Fruit fly (Drosophila melanogaster) whole organism, embryonic: ENCODE data around the gene mwh.

ENCODE experiments used
- Adf1 ChIP-seq: fragments of 200-800 bp; sonication (Bioruptor generic); IDR thresholded peaks from 2 replicates; pipeline ENCODE4 v1.3.6; 2022; ENCODE audit warnings: missing biosample characterization, missing genetic modification characterization
- Bdp1 ChIP-seq: fragments of 200-800 bp; sonication (Bioruptor generic); optimal IDR thresholded peaks from 3 replicates; lab custom pipeline; 2016; ENCODE audit warnings: missing biosample characterization, missing genetic modification characterization
- CG13894 ChIP-seq: fragments of 200-800 bp; sonication (Bioruptor generic); optimal IDR thresholded peaks from 3 replicates; lab custom pipeline; 2018; ENCODE audit warnings: missing biosample characterization, mild to moderate bottlenecking, missing genetic modification characterization, moderate library complexity
- CG17912 ChIP-seq: fragments of 200-800 bp; sonication (Bioruptor generic); optimal IDR thresholded peaks from 2 replicates; lab custom pipeline; 2018; ENCODE audit warnings: missing biosample characterization, mild to moderate bottlenecking, missing genetic modification characterization
- CG2120 ChIP-seq: fragments of 200-800 bp; sonication (Bioruptor generic); optimal IDR thresholded peaks from 3 replicates; lab custom pipeline; 2016; ENCODE audit warnings: missing biosample characterization, missing genetic modification characterization
- CG2202 ChIP-seq: fragments of 200-800 bp; sonication (Bioruptor generic); optimal IDR thresholded peaks from 2 replicates; lab custom pipeline; 2018; ENCODE audit warnings: missing biosample characterization, mild to moderate bottlenecking, missing genetic modification characterization
- CG3281 ChIP-seq: fragments of 200-800 bp; sonication (Bioruptor generic); optimal IDR thresholded peaks from 3 replicates; lab custom pipeline; 2017; ENCODE audit warnings: missing biosample characterization, mild to moderate bottlenecking, missing genetic modification characterization
- CG4707 ChIP-seq: fragments of 200-800 bp; sonication (Bioruptor generic); optimal IDR thresholded peaks from 2 replicates; lab custom pipeline; 2018; ENCODE audit warnings: missing biosample characterization, mild to moderate bottlenecking, missing genetic modification characterization, moderate library complexity
- CG4820 ChIP-seq: fragments of 200-800 bp; sonication (Bioruptor generic); optimal IDR thresholded peaks from 3 replicates; lab custom pipeline; 2016; ENCODE audit warnings: missing biosample characterization, missing genetic modification characterization
- CG6175 ChIP-seq: fragments of 200-800 bp; sonication (Bioruptor generic); IDR thresholded peaks from 3 replicates; pipeline ENCODE4 v1.3.6; 2022; ENCODE audit warnings: missing biosample characterization, missing genetic modification characterization
- CG7786 ChIP-seq: fragments of 200-800 bp; sonication (Bioruptor generic); optimal IDR thresholded peaks from 2 replicates; lab custom pipeline; 2016; ENCODE audit warnings: missing biosample characterization, missing genetic modification characterization
- CG8290 ChIP-seq, 3 experiments: fragments of 200-800 bp; sonication (Bioruptor generic); optimal IDR thresholded peaks; 2 replicates each; lab custom pipeline; 2016 to 2019; ENCODE audit warnings: missing biosample characterization in 3 of 3, missing genetic modification characterization in 3 of 3, mild to moderate bottlenecking in 2 of 3, moderate library complexity in 1 of 3
- CG9932 ChIP-seq: fragments of 200-800 bp; sonication (Bioruptor generic); IDR thresholded peaks from 2 replicates; pipeline ENCODE4 v1.3.6; 2022; ENCODE audit warnings: missing biosample characterization, missing genetic modification characterization
- D19B ChIP-seq: fragments of 200-800 bp; sonication (Bioruptor generic); optimal IDR thresholded peaks from 2 replicates; lab custom pipeline; 2017; ENCODE audit warnings: missing biosample characterization, mild to moderate bottlenecking, missing genetic modification characterization
- Deaf1 ChIP-seq: fragments of 200-800 bp; optimal IDR thresholded peaks from 3 replicates; lab custom pipeline; 2019; ENCODE audit warnings: missing biosample characterization, mild to moderate bottlenecking, missing genetic modification characterization, moderate library complexity
- Doc2 ChIP-seq: fragments of 200-800 bp; sonication (Bioruptor generic); IDR thresholded peaks from 2 replicates; pipeline ENCODE4 v1.3.6; 2022; ENCODE audit warnings: missing biosample characterization, missing genetic modification characterization
- Eip74EF ChIP-seq, 2 experiments: fragments of 200-800 bp in 1 of 2; fragments of >200 bp in 1 of 2; sonication (Bioruptor generic) in 1 of 2; optimal IDR thresholded peaks; 2 replicates each; lab custom pipeline; 2017 to 2019; ENCODE audit warnings: missing biosample characterization in 2 of 2, missing genetic modification characterization in 2 of 2, mild to moderate bottlenecking in 1 of 2, moderate library complexity in 1 of 2
- Ets65A ChIP-seq: fragments of 200-800 bp; sonication (Bioruptor generic); peaks from one replicate; lab custom pipeline; 2016; ENCODE audit warnings: missing biosample characterization, missing genetic modification characterization
- Fer2 ChIP-seq: fragments of 200-800 bp; sonication (Bioruptor generic); optimal IDR thresholded peaks from 2 replicates; lab custom pipeline; 2018; ENCODE audit warnings: missing biosample characterization, mild to moderate bottlenecking, missing genetic modification characterization, moderate library complexity
- Lim3 ChIP-seq: fragments of 200-800 bp; sonication (Bioruptor generic); IDR thresholded peaks from 2 replicates; pipeline ENCODE4 v1.3.6; 2022; ENCODE audit warnings: missing biosample characterization, missing genetic modification characterization
- MTF-1 ChIP-seq: fragments of 200-800 bp; sonication (Bioruptor generic); optimal IDR thresholded peaks from 2 replicates; lab custom pipeline; 2018; ENCODE audit warnings: missing biosample characterization, mild to moderate bottlenecking, missing genetic modification characterization, borderline replicate concordance
- NC2α ChIP-seq: fragments of 200-800 bp; sonication (Bioruptor generic); optimal IDR thresholded peaks from 2 replicates; lab custom pipeline; 2016; ENCODE audit warnings: missing biosample characterization, missing genetic modification characterization
- NK7.1 ChIP-seq: fragments of 200-800 bp; sonication (Bioruptor generic); optimal IDR thresholded peaks from 3 replicates; lab custom pipeline; 2016; ENCODE audit warnings: missing biosample characterization, missing genetic modification characterization
- Oaz ChIP-seq: fragments of 200-800 bp; sonication (Bioruptor generic); IDR thresholded peaks from 2 replicates; pipeline ENCODE4 v1.3.6; 2022; ENCODE audit warnings: missing biosample characterization, missing genetic modification characterization
- Ptx1 ChIP-seq: fragments of 200-800 bp; sonication (Bioruptor generic); IDR thresholded peaks from 2 replicates; pipeline ENCODE4 v1.3.6; 2022; ENCODE audit warnings: missing biosample characterization, missing genetic modification characterization
- abd-A ChIP-seq: fragments of 200-800 bp; sonication (Bioruptor generic); optimal IDR thresholded peaks from 3 replicates; lab custom pipeline; 2019; ENCODE audit warnings: missing biosample characterization, mild to moderate bottlenecking, missing genetic modification characterization, moderate library complexity
- ara ChIP-seq: fragments of 200-800 bp; sonication (Bioruptor generic); IDR thresholded peaks from 2 replicates; pipeline ENCODE4 v1.3.6; 2022; ENCODE audit warnings: missing biosample characterization, missing genetic modification characterization
- cad ChIP-seq: fragments of >200 bp; optimal IDR thresholded peaks from 2 replicates; lab custom pipeline; 2017; ENCODE audit warnings: missing biosample characterization, missing genetic modification characterization
- cato ChIP-seq: fragments of 200-800 bp; sonication (Bioruptor generic); optimal IDR thresholded peaks from 2 replicates; lab custom pipeline; 2016; ENCODE audit warnings: missing biosample characterization, missing genetic modification characterization, borderline replicate concordance
- corto ChIP-seq: fragments of 200-800 bp; sonication (Bioruptor generic); optimal IDR thresholded peaks from 2 replicates; lab custom pipeline; 2016; ENCODE audit warnings: missing biosample characterization, mild to moderate bottlenecking, missing genetic modification characterization, moderate library complexity
- dpn ChIP-seq, 2 experiments: fragments of 200-800 bp; sonication (Bioruptor generic); optimal IDR thresholded peaks; 3 replicates each; lab custom pipeline; 2016; ENCODE audit warnings: missing biosample characterization in 2 of 2, missing genetic modification characterization in 2 of 2
- hb ChIP-seq: fragments of 200-800 bp; sonication (Bioruptor generic); IDR thresholded peaks from 3 replicates; pipeline ENCODE4 v1.3.6; 2022; ENCODE audit warnings: missing biosample characterization, missing genetic modification characterization; ENCODE audit not compliant: partially characterized antibody
- hkb ChIP-seq, 2 experiments: fragments of 200-800 bp in 1 of 2; fragments of >200 bp in 1 of 2; sonication (Bioruptor generic) in 1 of 2; IDR thresholded peaks in 1 of 2; optimal IDR thresholded peaks in 1 of 2; 2 replicates each; pipeline versions ENCODE4 v1.3.6 to Lab custom; 2017 to 2022; ENCODE audit warnings: missing biosample characterization in 1 of 2, missing genetic modification characterization in 1 of 2
- jumu ChIP-seq: fragments of 200-800 bp; sonication (Bioruptor generic); optimal IDR thresholded peaks from 3 replicates; lab custom pipeline; 2016; ENCODE audit warnings: missing biosample characterization, missing genetic modification characterization
- klu ChIP-seq: fragments of 200-800 bp; sonication (Bioruptor generic); IDR thresholded peaks from 2 replicates; pipeline ENCODE4 v1.3.6; 2022; ENCODE audit warnings: missing biosample characterization, missing genetic modification characterization
- knrl ChIP-seq: fragments of 200-800 bp; sonication (Bioruptor generic); IDR thresholded peaks from 3 replicates; pipeline ENCODE4 v1.3.6; 2022; ENCODE audit warnings: missing biosample characterization, missing genetic modification characterization; ENCODE audit not compliant: partially characterized antibody
- mirr ChIP-seq: fragments of 200-800 bp; sonication (Bioruptor generic); optimal IDR thresholded peaks from 3 replicates; lab custom pipeline; 2018; ENCODE audit warnings: missing biosample characterization, mild to moderate bottlenecking, missing genetic modification characterization
- nerfin-2 ChIP-seq: fragments of 200-800 bp; sonication (Bioruptor generic); IDR thresholded peaks from 2 replicates; pipeline ENCODE4 v1.3.6; 2022; ENCODE audit warnings: missing biosample characterization, missing genetic modification characterization; ENCODE audit not compliant: partially characterized antibody
- nom ChIP-seq: fragments of 200-800 bp; sonication (Bioruptor generic); optimal IDR thresholded peaks from 2 replicates; lab custom pipeline; 2017; ENCODE audit warnings: missing biosample characterization, missing genetic modification characterization, mild to moderate bottlenecking, moderate library complexity, missing genetic modification reagents
- pb ChIP-seq: fragments of 200-800 bp; sonication (Bioruptor generic); optimal IDR thresholded peaks from 3 replicates; lab custom pipeline; 2016; ENCODE audit warnings: missing biosample characterization, missing genetic modification characterization
- rib ChIP-seq: fragments of 200-800 bp; sonication (Bioruptor generic); IDR thresholded peaks from 2 replicates; pipeline ENCODE4 v1.3.6; 2022; ENCODE audit warnings: missing biosample characterization, missing genetic modification characterization
- sob ChIP-seq: fragments of 200-800 bp; sonication (Bioruptor generic); IDR thresholded peaks from 2 replicates; pipeline ENCODE4 v1.3.6; 2022; ENCODE audit warnings: missing biosample characterization, missing genetic modification characterization
- stc ChIP-seq: fragments of 200-800 bp; sonication (Bioruptor generic); IDR thresholded peaks from 2 replicates; pipeline ENCODE4 v1.3.6; 2022; ENCODE audit warnings: missing biosample characterization, missing genetic modification characterization
- sug ChIP-seq: fragments of 200-800 bp; optimal IDR thresholded peaks from 2 replicates; lab custom pipeline; 2019; ENCODE audit warnings: missing biosample characterization, mild to moderate bottlenecking, missing genetic modification characterization, moderate library complexity
- tin ChIP-seq: fragments of 200-800 bp; sonication (Bioruptor generic); optimal IDR thresholded peaks from 3 replicates; lab custom pipeline; 2016; ENCODE audit warnings: missing biosample characterization, missing genetic modification characterization
- tio ChIP-seq: fragments of 200-800 bp; sonication (Bioruptor generic); optimal IDR thresholded peaks from 2 replicates; lab custom pipeline; 2017; ENCODE audit warnings: missing biosample characterization, missing genetic modification characterization, inconsistent platforms
- zfh2 ChIP-seq: fragments of 200-800 bp; sonication (Bioruptor generic); optimal IDR thresholded peaks from 2 replicates; lab custom pipeline; 2016; ENCODE audit warnings: missing biosample characterization, missing genetic modification characterization

Gene mwh

dm6 chr3L:1279685-1280084, 79.1 kb downstream of the mwh start (continued):
- TF ChIP-seq D19B (no peak), CG2120 (GFP tag; lab: Kevin White, UChicago) (peak; percentile 17), corto (GFP tag; lab: Kevin White, UChicago) (no peak)

dm6 chr3L:1280890-1281622, 80.5 kb downstream of the mwh start:
- no peak for TF ChIP-seq CG6175 (GFP tag; lab: Robert Waterston, UW)
- TF ChIP-seq ara (GFP tag; lab: Robert Waterston, UW) = no peak
- TF ChIP-seq jumu (GFP tag; lab: Kevin White, UChicago) = no peak
- TF ChIP-seq Eip74EF (GFP tag; optimal IDR thresholded peaks at IDR 0.05; lab: Kevin White, UChicago) = no peak
- TF ChIP-seq abd-A = peak; percentile 74
- no peak for TF ChIP-seq hb (GFP tag; lab: Robert Waterston, UW)
- TF ChIP-seq nom (GFP tag; lab: Kevin White, UChicago) = no peak
- TF ChIP-seq zfh2 (GFP tag; lab: Kevin White, UChicago) = no peak
- TF ChIP-seq NK7.1 (GFP tag; lab: Kevin White, UChicago) = no peak
- no peak for TF ChIP-seq CG7786 (GFP tag; lab: Kevin White, UChicago)
- TF ChIP-seq CG8290 (GFP tag; optimal IDR thresholded peaks at IDR 0.05; lab: Kevin White, UChicago) = no peak
- TF ChIP-seq CG8290 (tag; optimal IDR thresholded peaks at IDR 0.05; lab: Kevin White, UChicago) = peak in 1 of 2 experiments; percentile 12
- no peak for TF ChIP-seq Doc2
- no peak for TF ChIP-seq klu (GFP tag; lab: Robert Waterston, UW)
- TF ChIP-seq NC2α = no peak
- no peak for TF ChIP-seq hkb (optimal IDR thresholded peaks at IDR 0.05; lab: Kevin White, UChicago)
- TF ChIP-seq hkb (GFP tag; IDR thresholded peaks at IDR 0.05; lab: Robert Waterston, UW) = no peak
- 0 out of 2 replicates have a peak, but pooled peaks have one; percentile 12 for TF ChIP-seq Ptx1 (GFP tag; lab: Robert Waterston, UW)
- TF ChIP-seq CG4707 (GFP tag; lab: Kevin White, UChicago) = no peak
- TF ChIP-seq nerfin-2 (GFP tag; lab: Robert Waterston, UW) = no peak
- TF ChIP-seq Lim3 (GFP tag; lab: Robert Waterston, UW) = no peak
- no peak for TF ChIP-seq mirr (GFP tag; lab: Kevin White, UChicago)
- TF ChIP-seq sob = no peak
- TF ChIP-seq stc (GFP tag; lab: Robert Waterston, UW) = no peak
- TF ChIP-seq Deaf1 (tag; lab: Kevin White, UChicago) = peak; percentile 56
- no peak for TF ChIP-seq tin (GFP tag; lab: Kevin White, UChicago)
- no peak for TF ChIP-seq pb
- TF ChIP-seq Fer2 (tag; lab: Kevin White, UChicago) = no peak
- no peak for TF ChIP-seq rib (GFP tag; lab: Robert Waterston, UW)
- no peak for TF ChIP-seq dpn (GFP tag; optimal IDR thresholded peaks at IDR 0.05; lab: Kevin White, UChicago)
- TF ChIP-seq CG2120 (GFP tag; lab: Kevin White, UChicago) = peak; percentile 13
- TF ChIP-seq CG13894 (tag; lab: Kevin White, UChicago) = peak; percentile 92
- TF ChIP-seq sug (tag; lab: Kevin White, UChicago) = no peak
- no peak for TF ChIP-seq CG17912
- 0 out of 2 replicates have a peak, but pooled peaks have one; percentile 17 for TF ChIP-seq CG9932 (GFP tag; lab: Robert Waterston, UW)
- no peak for TF ChIP-seq MTF-1 (GFP tag; lab: Kevin White, UChicago)
- TF ChIP-seq tio = no peak
- TF ChIP-seq knrl (GFP tag; lab: Robert Waterston, UW) = no peak
- peak; percentile 63 for TF ChIP-seq Ets65A (GFP tag; lab: Kevin White, UChicago)
- no peak for TF ChIP-seq Adf1 (GFP tag; lab: Robert Waterston, UW)
- no peak for TF ChIP-seq Bdp1
- TF ChIP-seq Oaz = no peak
- TF ChIP-seq CG4820 = no peak
- TF ChIP-seq cato (GFP tag; lab: Kevin White, UChicago) = no peak
- no peak for TF ChIP-seq CG2202
- no peak for TF ChIP-seq CG3281
- TF ChIP-seq cad (GFP tag; lab: Kevin White, UChicago) = no peak
